Fruit fly (Drosophila melanogaster) whole organism, prepupa: ENCODE data around the gene eIF2Bepsilon.

ENCODE experiments used
- Blimp-1 ChIP-seq: fragments of 200-800 bp; sonication (Bioruptor generic); optimal IDR thresholded peaks from 3 replicates; lab custom pipeline; 2017; ENCODE audit warnings: missing biosample characterization, missing genetic modification characterization, mild to moderate bottlenecking, moderate library complexity, missing genetic modification reagents
- CG10669 ChIP-seq: fragments of 200-800 bp; sonication (Bioruptor generic); optimal IDR thresholded peaks from 3 replicates; lab custom pipeline; 2018; ENCODE audit warnings: missing biosample characterization, mild to moderate bottlenecking, missing genetic modification characterization, moderate library complexity
- CG11294 ChIP-seq: fragments of 200-800 bp; sonication (Bioruptor generic); IDR thresholded peaks from 2 replicates; pipeline ENCODE4 v1.3.6; 2022; ENCODE audit warnings: missing biosample characterization, missing genetic modification characterization
- CG11762 ChIP-seq: fragments of 200-800 bp; sonication (Bioruptor generic); optimal IDR thresholded peaks from 3 replicates; lab custom pipeline; 2016; ENCODE audit warnings: missing biosample characterization, missing genetic modification characterization; ENCODE audit not compliant: insufficient read depth
- CG11902 ChIP-seq: fragments of 200-800 bp; sonication (Bioruptor generic); optimal IDR thresholded peaks from 3 replicates; lab custom pipeline; 2016; ENCODE audit warnings: missing biosample characterization, missing genetic modification characterization
- CG15336 ChIP-seq: fragments of 200-800 bp; sonication (Bioruptor generic); IDR thresholded peaks from 2 replicates; pipeline ENCODE4 v1.3.6; 2022; ENCODE audit warnings: missing biosample characterization, missing genetic modification characterization
- CG1621 ChIP-seq: fragments of 200-800 bp; sonication (Bioruptor generic); optimal IDR thresholded peaks from 3 replicates; lab custom pipeline; 2018; ENCODE audit warnings: missing biosample characterization, mild to moderate bottlenecking, missing genetic modification characterization
- CG16779 ChIP-seq: fragments of 200-800 bp; sonication (Bioruptor generic); optimal IDR thresholded peaks from 3 replicates; lab custom pipeline; 2017; ENCODE audit warnings: missing biosample characterization, mild to moderate bottlenecking, missing genetic modification characterization
- CG3032 ChIP-seq: fragments of 200-800 bp; optimal IDR thresholded peaks from 2 replicates; lab custom pipeline; 2019; ENCODE audit warnings: missing biosample characterization, mild to moderate bottlenecking, missing genetic modification characterization, moderate library complexity
- CG31627 ChIP-seq: fragments of 200-800 bp; sonication (Bioruptor generic); optimal IDR thresholded peaks from 3 replicates; lab custom pipeline; 2016; ENCODE audit warnings: missing biosample characterization, missing genetic modification characterization
- CG32006 ChIP-seq: fragments of 200-800 bp; sonication (Bioruptor generic); optimal IDR thresholded peaks from 3 replicates; lab custom pipeline; 2017; ENCODE audit warnings: missing biosample characterization, mild to moderate bottlenecking, missing genetic modification characterization
- CG34406 ChIP-seq: fragments of 200-800 bp; sonication (Bioruptor generic); optimal IDR thresholded peaks from 3 replicates; lab custom pipeline; 2016; ENCODE audit warnings: missing biosample characterization, missing genetic modification characterization
- CG4318 ChIP-seq: fragments of 200-800 bp; sonication (Bioruptor generic); optimal IDR thresholded peaks from 3 replicates; lab custom pipeline; 2017; ENCODE audit warnings: missing biosample characterization, mild to moderate bottlenecking, missing genetic modification characterization
- CG6808 ChIP-seq: fragments of 200-800 bp; sonication (Bioruptor generic); optimal IDR thresholded peaks from 3 replicates; lab custom pipeline; 2017; ENCODE audit warnings: missing biosample characterization, missing genetic modification characterization, mild to moderate bottlenecking, moderate library complexity, missing genetic modification reagents
- CG6854 ChIP-seq: fragments of 200-800 bp; sonication (Bioruptor generic); optimal IDR thresholded peaks from 2 replicates; lab custom pipeline; 2017; ENCODE audit warnings: missing biosample characterization, mild to moderate bottlenecking, missing genetic modification characterization
- CG7368 ChIP-seq: fragments of 200-800 bp; sonication (Bioruptor generic); optimal IDR thresholded peaks from 3 replicates; lab custom pipeline; 2016; ENCODE audit warnings: missing biosample characterization, missing genetic modification characterization
- CG8119 ChIP-seq: fragments of 200-800 bp; sonication (Bioruptor generic); IDR thresholded peaks from 3 replicates; pipeline ENCODE4 v1.3.6; 2022; ENCODE audit warnings: missing biosample characterization, missing genetic modification characterization
- CG8319 ChIP-seq: fragments of 200-800 bp; sonication (Bioruptor generic); optimal IDR thresholded peaks from 3 replicates; lab custom pipeline; 2016; ENCODE audit warnings: missing biosample characterization, missing genetic modification characterization
- Eip75B ChIP-seq: fragments of 200-800 bp; sonication (Bioruptor generic); optimal IDR thresholded peaks from 3 replicates; lab custom pipeline; 2016; ENCODE audit warnings: missing biosample characterization, missing genetic modification characterization
- Eip93F ChIP-seq: fragments of 200-800 bp; sonication (Bioruptor generic); optimal IDR thresholded peaks from 2 replicates; lab custom pipeline; 2016; ENCODE audit warnings: missing biosample characterization, mild to moderate bottlenecking, missing genetic modification characterization
- Ets21C ChIP-seq: fragments of 200-800 bp; sonication (Bioruptor generic); optimal IDR thresholded peaks from 3 replicates; lab custom pipeline; 2016; ENCODE audit warnings: missing biosample characterization, missing genetic modification characterization
- Ets96B ChIP-seq: fragments of 200-800 bp; optimal IDR thresholded peaks from 2 replicates; lab custom pipeline; 2019; ENCODE audit warnings: missing biosample characterization, mild to moderate bottlenecking, missing genetic modification characterization, moderate library complexity
- Gug ChIP-seq: fragments of 200-800 bp; sonication (Bioruptor generic); IDR thresholded peaks from 2 replicates; pipeline ENCODE4 v1.3.6; 2022; ENCODE audit warnings: missing biosample characterization, missing genetic modification characterization
- Hr38 ChIP-seq: sonication (Bioruptor generic); optimal IDR thresholded peaks from 2 replicates; lab custom pipeline; 2016; ENCODE audit warnings: missing biosample characterization, missing genetic modification characterization
- Hr39 ChIP-seq: fragments of 200-800 bp; sonication (Bioruptor generic); optimal IDR thresholded peaks from 2 replicates; lab custom pipeline; 2016; ENCODE audit warnings: missing biosample characterization, missing genetic modification characterization
- Hr4 ChIP-seq: fragments of 200-800 bp; sonication (Bioruptor generic); optimal IDR thresholded peaks from 3 replicates; lab custom pipeline; 2016; ENCODE audit warnings: missing biosample characterization, missing genetic modification characterization
- Met ChIP-seq: fragments of 200-800 bp; sonication (Bioruptor generic); optimal IDR thresholded peaks from 3 replicates; lab custom pipeline; 2016; ENCODE audit warnings: missing biosample characterization, missing genetic modification characterization
- Smox ChIP-seq: fragments of 200-800 bp; sonication (Bioruptor generic); optimal IDR thresholded peaks from 3 replicates; lab custom pipeline; 2016; ENCODE audit warnings: missing biosample characterization, missing genetic modification characterization
- achi ChIP-seq: fragments of 200-800 bp; sonication (Bioruptor generic); optimal IDR thresholded peaks from 3 replicates; lab custom pipeline; 2016; ENCODE audit warnings: missing biosample characterization, missing genetic modification characterization
- acj6 ChIP-seq: fragments of 200-800 bp; sonication (Bioruptor generic); optimal IDR thresholded peaks from 3 replicates; lab custom pipeline; 2016; ENCODE audit warnings: missing biosample characterization, missing genetic modification characterization
- cyc ChIP-seq: fragments of 200-800 bp; sonication (Bioruptor generic); optimal IDR thresholded peaks from 3 replicates; lab custom pipeline; 2016; ENCODE audit warnings: missing biosample characterization, missing genetic modification characterization
- dac ChIP-seq: fragments of 200-800 bp; sonication (Bioruptor generic); optimal IDR thresholded peaks from 2 replicates; lab custom pipeline; 2017; ENCODE audit warnings: missing biosample characterization, mild to moderate bottlenecking, missing genetic modification characterization
- dsx ChIP-seq: fragments of 200-800 bp; optimal IDR thresholded peaks from 3 replicates; lab custom pipeline; 2019; ENCODE audit warnings: missing biosample characterization, mild to moderate bottlenecking, missing genetic modification characterization, moderate library complexity; ENCODE audit not compliant: poor library complexity, severe bottlenecking
- eg ChIP-seq: fragments of 200-800 bp; sonication (Bioruptor generic); IDR thresholded peaks from 3 replicates; pipeline ENCODE4 v1.3.6; 2022; ENCODE audit warnings: missing biosample characterization, missing genetic modification characterization
- esn ChIP-seq: fragments of 200-800 bp; sonication (Bioruptor generic); optimal IDR thresholded peaks from 2 replicates; lab custom pipeline; 2016; ENCODE audit warnings: missing biosample characterization, mild to moderate bottlenecking, missing genetic modification characterization, moderate library complexity
- fd59A ChIP-seq: fragments of 200-800 bp; sonication (Bioruptor generic); optimal IDR thresholded peaks from 2 replicates; lab custom pipeline; 2017; ENCODE audit warnings: missing biosample characterization, mild to moderate bottlenecking, missing genetic modification characterization, missing genetic modification reagents
- fd85E ChIP-seq: fragments of 200-800 bp; sonication (Bioruptor generic); optimal IDR thresholded peaks from 3 replicates; lab custom pipeline; 2016; ENCODE audit warnings: missing biosample characterization, missing genetic modification characterization
- fkh ChIP-seq: fragments of 200-800 bp; sonication (Bioruptor generic); optimal IDR thresholded peaks from 3 replicates; lab custom pipeline; 2017; ENCODE audit warnings: missing biosample characterization, mild to moderate bottlenecking, missing genetic modification characterization, moderate library complexity
- lz ChIP-seq: fragments of 200-800 bp; sonication (Bioruptor generic); optimal IDR thresholded peaks from 3 replicates; lab custom pipeline; 2016; ENCODE audit warnings: missing biosample characterization, missing genetic modification characterization
- net ChIP-seq: fragments of 200-800 bp; sonication (Bioruptor generic); optimal IDR thresholded peaks from 3 replicates; lab custom pipeline; 2016; ENCODE audit warnings: missing biosample characterization, missing genetic modification characterization
- pdm3 ChIP-seq: fragments of 200-800 bp; sonication (Bioruptor generic); optimal IDR thresholded peaks from 3 replicates; lab custom pipeline; 2016; ENCODE audit warnings: missing biosample characterization, missing genetic modification characterization
- spab ChIP-seq: fragments of 200-800 bp; sonication (Bioruptor generic); optimal IDR thresholded peaks from 2 replicates; lab custom pipeline; 2017; ENCODE audit warnings: missing biosample characterization, mild to moderate bottlenecking, missing genetic modification characterization, missing genetic modification reagents
- ss ChIP-seq, 2 experiments: fragments of 200-800 bp; sonication (Bioruptor generic); optimal IDR thresholded peaks; 2 replicates in 1 of 2; 3 replicates in 1 of 2; lab custom pipeline; 2017 to 2018; ENCODE audit warnings: mild to moderate bottlenecking in 2 of 2, missing biosample characterization in 2 of 2, missing genetic modification characterization in 2 of 2, moderate library complexity in 1 of 2
- svp ChIP-seq: fragments of 200-800 bp; sonication (Bioruptor generic); peaks from one replicate; lab custom pipeline; 2016; ENCODE audit warnings: missing biosample characterization, missing genetic modification characterization
- topi ChIP-seq: fragments of 200-800 bp; sonication (Bioruptor generic); optimal IDR thresholded peaks from 3 replicates; lab custom pipeline; 2016; ENCODE audit warnings: missing biosample characterization, missing genetic modification characterization
- vri ChIP-seq: fragments of 200-800 bp; sonication (Bioruptor generic); optimal IDR thresholded peaks from 3 replicates; lab custom pipeline; 2016; ENCODE audit warnings: missing biosample characterization, mild to moderate bottlenecking, missing genetic modification characterization

Gene eIF2Bepsilon

DNA sequence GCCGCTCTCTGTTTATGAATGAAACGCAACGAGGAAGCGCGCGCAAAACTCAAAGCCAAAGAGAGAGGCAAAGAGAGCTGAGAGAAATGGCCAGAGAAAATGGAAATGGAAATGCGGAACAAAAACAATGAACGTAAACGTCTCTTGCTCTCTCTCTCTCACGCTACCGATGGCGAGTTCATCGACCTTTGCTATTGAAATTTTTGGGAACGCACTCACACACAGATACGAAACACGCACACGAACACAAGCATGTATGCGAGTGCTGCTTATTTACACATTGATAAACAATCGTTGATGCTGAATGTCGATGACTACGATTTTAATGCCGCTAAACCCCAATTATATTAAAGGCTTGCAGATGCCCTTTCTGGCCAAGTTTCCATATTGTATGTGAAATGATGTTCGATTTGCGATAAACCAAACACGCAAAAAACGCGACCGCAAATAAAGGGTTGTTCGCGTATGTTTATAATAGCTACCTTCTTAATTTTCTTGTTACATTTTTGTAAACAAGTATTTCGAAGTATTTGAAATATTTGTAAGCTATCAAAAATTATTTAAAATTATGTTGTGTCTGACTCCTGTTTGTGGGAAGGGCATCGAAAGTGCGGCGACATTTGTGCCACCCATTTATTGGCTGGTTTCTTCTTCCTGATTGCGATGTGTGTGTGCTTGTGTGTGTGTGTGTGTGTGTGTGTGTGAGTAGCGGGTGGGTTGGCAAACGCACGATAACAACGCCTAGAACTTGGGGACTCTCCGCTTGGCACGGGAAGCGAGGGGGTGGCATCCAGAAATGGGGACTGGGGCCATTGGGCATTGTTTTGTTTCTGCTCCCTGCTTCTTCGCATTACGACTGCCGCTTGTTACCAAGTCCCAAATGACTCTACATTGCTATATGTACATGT lies 20.9 kb upstream of the eIF2Bepsilon start (continued):
- TF ChIP-seq CG6808 (GFP tag; lab: Kevin White, UChicago), result peak; percentile 32
- peak; percentile 68 for TF ChIP-seq vri
- peak; percentile 55 for TF ChIP-seq achi (GFP tag; lab: Kevin White, UChicago)
- peak; percentile 32 for TF ChIP-seq fd59A
- peak; percentile 30; the same call in 1 of the 3 replicates for TF ChIP-seq eg (GFP tag; lab: Robert Waterston, UW)
- no peak for TF ChIP-seq net (GFP tag; lab: Kevin White, UChicago)
- peak; percentile 69 for TF ChIP-seq CG32006 (GFP tag; lab: Kevin White, UChicago)
- no peak for TF ChIP-seq dac (GFP tag; lab: Kevin White, UChicago)
- no peak for TF ChIP-seq CG8119 (GFP tag; lab: Robert Waterston, UW)
- TF ChIP-seq Eip75B (GFP tag; lab: Kevin White, UChicago), result peak; percentile 73
- peak; percentile 23 for TF ChIP-seq CG8319 (GFP tag; lab: Kevin White, UChicago)
- TF ChIP-seq cyc, result peak; percentile 50
- peak; percentile 78 for TF ChIP-seq Hr39 (GFP tag; lab: Kevin White, UChicago)
- peak; percentile 22 for TF ChIP-seq CG4318 (GFP tag; lab: Kevin White, UChicago)
- peak; percentile 79 for TF ChIP-seq esn (GFP tag; lab: Kevin White, UChicago)
- no peak for TF ChIP-seq fd85E
- TF ChIP-seq dsx (GFP tag; lab: Kevin White, UChicago), result peak; percentile 22
- TF ChIP-seq acj6, result peak; percentile 65
- TF ChIP-seq CG7368 (GFP tag; lab: Kevin White, UChicago), result no peak
- TF ChIP-seq Eip93F, result peak; percentile 41
- peak; percentile 37 to 69 for TF ChIP-seq ss (GFP tag; optimal IDR thresholded peaks at IDR 0.05; lab: Kevin White, UChicago)
- TF ChIP-seq pdm3 (GFP tag; lab: Kevin White, UChicago), result peak; percentile 54
- peak; percentile 81 for TF ChIP-seq CG31627 (GFP tag; lab: Kevin White, UChicago)
- no peak for TF ChIP-seq CG15336
- TF ChIP-seq Ets96B (tag; lab: Kevin White, UChicago), result peak; percentile 43
- TF ChIP-seq CG11294 (GFP tag; lab: Robert Waterston, UW), result no peak
- peak; percentile 34 for TF ChIP-seq spab (GFP tag; lab: Kevin White, UChicago)
- TF ChIP-seq svp (GFP tag; lab: Kevin White, UChicago), result peak; percentile 87
- peak; percentile 83 for TF ChIP-seq Met (GFP tag; lab: Kevin White, UChicago)
- peak; percentile 74 for TF ChIP-seq Ets21C
- peak; percentile 55 for TF ChIP-seq CG11762 (GFP tag; lab: Kevin White, UChicago)
- peak; percentile 55 for TF ChIP-seq Hr4 (GFP tag; lab: Kevin White, UChicago)
- peak; percentile 10 for TF ChIP-seq CG1621 (tag; lab: Kevin White, UChicago)
- TF ChIP-seq lz (GFP tag; lab: Kevin White, UChicago), result peak; percentile 78

DNA sequence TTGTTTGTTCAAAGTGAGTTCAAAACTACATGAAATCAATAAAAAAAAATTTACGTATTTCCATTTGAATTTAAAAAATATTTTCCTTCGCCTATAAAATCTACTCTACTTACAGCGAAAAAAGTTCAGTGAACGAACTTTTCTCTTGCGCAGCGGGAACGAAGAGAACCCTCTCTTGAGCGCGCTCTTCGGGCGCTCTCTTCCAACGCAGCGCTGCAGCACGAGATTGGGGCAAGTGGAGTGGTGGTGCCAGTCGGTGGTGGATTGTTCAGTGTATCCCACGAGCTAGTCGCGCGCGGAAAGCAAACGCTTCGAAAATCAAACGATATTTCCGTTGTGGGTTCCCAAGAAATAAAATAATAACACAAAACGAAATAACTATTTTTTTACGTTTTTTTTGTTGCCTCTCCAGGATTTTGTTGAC lies 19.0 kb upstream of the eIF2Bepsilon start, which contains the start of gene Hr4:
Hr4 (plus strand) TSS at position 272 of the 424 bp plus-strand sequence.
- TF ChIP-seq Eip75B (GFP tag; lab: Kevin White, UChicago), result peak; percentile 35
- peak; percentile 61 for TF ChIP-seq Met (GFP tag; lab: Kevin White, UChicago)
- peak; percentile 19 for TF ChIP-seq CG16779
- TF ChIP-seq CG10669 (GFP tag; lab: Kevin White, UChicago), result no peak
- peak; percentile 64 for TF ChIP-seq eg (GFP tag; lab: Robert Waterston, UW)
- peak; percentile 24 for TF ChIP-seq topi (GFP tag; lab: Kevin White, UChicago)
- no peak for TF ChIP-seq Blimp-1 (GFP tag; lab: Kevin White, UChicago)
- no peak for TF ChIP-seq fkh
- TF ChIP-seq CG4318 (GFP tag; lab: Kevin White, UChicago), result no peak
- TF ChIP-seq CG11902, result no peak
- no peak for TF ChIP-seq CG31627 (GFP tag; lab: Kevin White, UChicago)
- no peak for TF ChIP-seq Ets96B (tag; lab: Kevin White, UChicago)
- TF ChIP-seq CG6808 (GFP tag; lab: Kevin White, UChicago), result no peak
- TF ChIP-seq CG6854 (GFP tag; lab: Kevin White, UChicago), result peak; percentile 66
- TF ChIP-seq cyc, result no peak
- no peak for TF ChIP-seq Gug
- no peak for TF ChIP-seq Hr4 (GFP tag; lab: Kevin White, UChicago)
- no peak for TF ChIP-seq Hr38 (GFP tag; lab: Kevin White, UChicago)
- TF ChIP-seq CG1621 (tag; lab: Kevin White, UChicago), result no peak
- TF ChIP-seq CG11762 (GFP tag; lab: Kevin White, UChicago), result no peak
- TF ChIP-seq achi (GFP tag; lab: Kevin White, UChicago), result no peak
- TF ChIP-seq Hr39 (GFP tag; lab: Kevin White, UChicago), result no peak
- TF ChIP-seq CG34406 (GFP tag; lab: Kevin White, UChicago), result no peak
- TF ChIP-seq CG3032 (tag; lab: Kevin White, UChicago), result no peak
- TF ChIP-seq svp (GFP tag; lab: Kevin White, UChicago), result no peak
- peak; percentile 54 for TF ChIP-seq vri
- TF ChIP-seq Smox, result peak; percentile 20
- TF ChIP-seq net (GFP tag; lab: Kevin White, UChicago), result no peak
